Worm (Caenorhabditis elegans): ENCODE results near the gene R11D1.7.

The R11D1.7 gene

ce11 chrV:12763291-12763995 is 43.6 kb downstream of the R11D1.7 start, which contains the start of the genes abcf-1 and scc-3:
abcf-1 (minus strand) TSS chrV:12763375.
scc-3 (plus strand) TSS chrV:12763945.
- TF ChIP-seq ceh-63 (GFP tag; optimal IDR thresholded peaks at IDR 0.05) (no peak), egl-27 (tag; optimal IDR thresholded peaks at IDR 0.05) (no peak), unc-130 (tag; optimal IDR thresholded peaks at IDR 0.05) (peak; percentile 6), lin-35 (GFP tag; optimal IDR thresholded peaks at IDR 0.05) (peak; percentile 45 to 71), rnt-1 (tag; optimal IDR thresholded peaks at IDR 0.05) (peak; percentile 25), C34B4.2 (tag; optimal IDR thresholded peaks at IDR 0.05) (no peak), dpl-1 (GFP tag; optimal IDR thresholded peaks at IDR 0.05) (peak; percentile 47 to 74 (median 59)), nhr-20 (tag; optimal IDR thresholded peaks at IDR 0.05) (peak; percentile 38), lsy-2 (tag; optimal IDR thresholded peaks at IDR 0.05) (peak; percentile 86 to 98), mdl-1 (tag; optimal IDR thresholded peaks at IDR 0.05) (no peak), nhr-47 (tag; optimal IDR thresholded peaks at IDR 0.05) (peak; percentile 21), snpc-4 (tag; optimal IDR thresholded peaks at IDR 0.05) (no peak), zag-1 (tag; optimal IDR thresholded peaks at IDR 0.05) (no peak), xbp-1 (tag; optimal IDR thresholded peaks at IDR 0.05) (peak; percentile 40), lir-3 (tag; optimal IDR thresholded peaks at IDR 0.05; ENCODE audit: poor library complexity) (no peak), skn-1 (tag; optimal IDR thresholded peaks at IDR 0.05) (peak; percentile 51), ceh-88 (GFP tag; IDR thresholded peaks at IDR 0.05) (no peak), ztf-4 (tag; optimal IDR thresholded peaks at IDR 0.05) (no peak), C04F5.9 (tag; optimal IDR thresholded peaks at IDR 0.05) (no peak), efl-1 (optimal IDR thresholded peaks at IDR 0.05) (peak; percentile 25 to 62), efl-1 (GFP tag; optimal IDR thresholded peaks at IDR 0.05 in 1 of 2) (peak; percentile 66 to 93), ets-5 (GFP tag; IDR thresholded peaks at IDR 0.05) (no peak), C16A3.4 (tag; optimal IDR thresholded peaks at IDR 0.05) (peak; percentile 5), F16B12.6 (tag; optimal IDR thresholded peaks at IDR 0.05) (peak; percentile 84), ztf-11 (tag; optimal IDR thresholded peaks at IDR 0.05) (no peak), elt-2 (tag; optimal IDR thresholded peaks at IDR 0.05) (no peak), blmp-1 (tag; optimal IDR thresholded peaks at IDR 0.05) (no peak), alr-1 (tag; optimal IDR thresholded peaks at IDR 0.05; ENCODE audit: borderline replicate concordance) (no peak), ceh-8 (GFP tag; optimal IDR thresholded peaks at IDR 0.05) (no peak), elt-3 (tag; optimal IDR thresholded peaks at IDR 0.05) (peak in 1 of 6 experiments; percentile 37), swsn-7 (tag; optimal IDR thresholded peaks at IDR 0.05) (peak; percentile 32), mep-1 (tag; optimal IDR thresholded peaks at IDR 0.05) (peak; percentile 53), zip-4 (GFP tag; optimal IDR thresholded peaks at IDR 0.05) (no peak), sox-4 (tag; optimal IDR thresholded peaks at IDR 0.05) (no peak), ceh-82 (tag; optimal IDR thresholded peaks at IDR 0.05) (no peak), hpl-2 (GFP tag; optimal IDR thresholded peaks at IDR 0.05) (no peak), mab-9 (GFP tag; IDR thresholded peaks at IDR 0.05) (no peak), lin-15B (tag; optimal IDR thresholded peaks at IDR 0.05) (no peak), aly-2 (tag; optimal IDR thresholded peaks at IDR 0.05) (no peak), unc-98 (GFP tag; IDR thresholded peaks at IDR 0.05) (no peak), nhr-90 (tag; optimal IDR thresholded peaks at IDR 0.05; ENCODE audit: poor library complexity) (no peak), fkh-10 (GFP tag; optimal IDR thresholded peaks at IDR 0.05) (no peak)

ce11 chrV:12768946-12769345 is 49.1 kb downstream of the R11D1.7 start, which contains the start of gene srt-43:
srt-43 (plus strand) TSS chrV:12769246.
- TF ChIP-seq mef-2 (tag; optimal IDR thresholded peaks at IDR 0.05), result no peak
- no peak for TF ChIP-seq fkh-4 (tag; optimal IDR thresholded peaks at IDR 0.05; ENCODE audit: borderline replicate concordance)
- TF ChIP-seq lin-15B (tag; optimal IDR thresholded peaks at IDR 0.05), result no peak
- no peak for TF ChIP-seq swsn-7 (tag; optimal IDR thresholded peaks at IDR 0.05)
